Worm (Caenorhabditis elegans): ENCODE data around the gene W07G1.1.

W07G1.1 gene

DNA sequence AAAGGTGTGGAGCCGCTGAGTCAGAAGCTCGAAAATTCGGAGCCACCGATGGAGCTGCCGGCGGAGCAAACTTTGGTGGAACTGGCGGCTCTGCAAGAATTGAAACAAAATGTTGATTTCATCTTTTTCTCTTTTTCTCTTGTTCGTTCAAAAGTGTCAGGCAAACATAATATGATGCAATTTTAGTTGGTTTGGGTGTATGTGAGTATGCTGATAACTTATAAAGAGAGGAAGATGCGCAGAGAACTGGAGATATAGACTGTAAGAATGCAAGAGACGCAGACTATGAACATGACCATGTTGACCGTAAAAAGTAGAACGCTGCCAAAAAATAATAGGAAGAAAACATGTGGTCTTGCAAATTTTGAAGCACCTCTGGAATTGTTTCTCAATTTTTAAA lies 14.6 kb upstream of the W07G1.1 start:
- TF ChIP-seq mls-2 (tag; optimal IDR thresholded peaks at IDR 0.05) (no peak), nhr-237 (tag; optimal IDR thresholded peaks at IDR 0.05) (no peak), nhr-28 (tag; optimal IDR thresholded peaks at IDR 0.05) (no peak), sptf-1 (tag; optimal IDR thresholded peaks at IDR 0.05) (no peak), cnd-1 (tag; optimal IDR thresholded peaks at IDR 0.05) (no peak), snpc-4 (tag; optimal IDR thresholded peaks at IDR 0.05) (no peak), nhr-76 (tag; optimal IDR thresholded peaks at IDR 0.05) (no peak), pha-4 (tag; optimal IDR thresholded peaks at IDR 0.05) (no peak), lin-32 (GFP tag; optimal IDR thresholded peaks at IDR 0.05) (no peak), ces-1 (GFP tag; optimal IDR thresholded peaks at IDR 0.05) (no peak), unc-62 (GFP tag; optimal IDR thresholded peaks at IDR 0.05) (no peak), tbx-8 (GFP tag; optimal IDR thresholded peaks at IDR 0.05) (no peak), bed-3 (GFP tag; optimal IDR thresholded peaks at IDR 0.05) (no peak), unc-39 (tag; optimal IDR thresholded peaks at IDR 0.05) (no peak), lsy-2 (tag; optimal IDR thresholded peaks at IDR 0.05) (no peak), ceh-39 (tag; optimal IDR thresholded peaks at IDR 0.05) (no peak), ceh-43 (GFP tag; optimal IDR thresholded peaks at IDR 0.05) (no peak), elt-1 (tag; optimal IDR thresholded peaks at IDR 0.05; ENCODE audit: borderline replicate concordance, insufficient read depth) (no peak)

DNA sequence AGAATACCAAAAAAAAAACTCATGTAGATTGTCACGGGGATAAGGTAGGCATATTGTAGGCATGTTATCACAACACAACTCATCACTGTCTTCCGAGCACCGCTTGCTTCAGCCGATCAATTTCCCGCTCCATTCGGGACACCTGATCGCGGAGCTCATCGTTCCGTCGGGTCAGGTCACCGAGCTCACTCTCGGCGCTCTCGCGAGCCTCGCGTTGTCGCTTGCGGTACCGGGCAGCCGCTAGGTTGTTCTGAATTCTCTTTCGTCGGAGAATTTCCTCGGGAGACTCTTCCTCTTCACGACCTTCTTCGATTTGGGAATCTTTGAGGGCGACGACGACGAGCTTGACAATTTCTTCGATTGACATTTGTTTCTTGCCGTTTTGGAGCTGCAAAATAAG lies 12.6 kb upstream of the W07G1.1 start:
- no peak for TF ChIP-seq ceh-83 (GFP tag; optimal IDR thresholded peaks at IDR 0.05)
- TF ChIP-seq bed-3 (GFP tag; optimal IDR thresholded peaks at IDR 0.05) = no peak
- no peak for TF ChIP-seq ham-2 (GFP tag; optimal IDR thresholded peaks at IDR 0.05)
- no peak for TF ChIP-seq ceh-43 (GFP tag; optimal IDR thresholded peaks at IDR 0.05)
- TF ChIP-seq unc-62 (GFP tag; optimal IDR thresholded peaks at IDR 0.05) = no peak
- no peak for TF ChIP-seq nhr-2 (tag; optimal IDR thresholded peaks at IDR 0.05)
- no peak for TF ChIP-seq ztf-11 (tag; optimal IDR thresholded peaks at IDR 0.05)
- no peak for TF ChIP-seq sptf-1 (tag; optimal IDR thresholded peaks at IDR 0.05)
- TF ChIP-seq nhr-12 (tag; optimal IDR thresholded peaks at IDR 0.05) = no peak
- TF ChIP-seq drap-1 (GFP tag; optimal IDR thresholded peaks at IDR 0.05) = no peak
- TF ChIP-seq mls-2 (tag; optimal IDR thresholded peaks at IDR 0.05) = no peak
- no peak for TF ChIP-seq cnd-1 (tag; optimal IDR thresholded peaks at IDR 0.05)
- no peak for TF ChIP-seq unc-120 (tag; optimal IDR thresholded peaks at IDR 0.05; ENCODE audit: poor library complexity, severe bottlenecking)
- TF ChIP-seq elt-3 (tag; optimal IDR thresholded peaks at IDR 0.05) = no peak
- no peak for TF ChIP-seq lin-13 (tag; optimal IDR thresholded peaks at IDR 0.05)
- no peak for TF ChIP-seq ceh-39 (tag; optimal IDR thresholded peaks at IDR 0.05)
- no peak for TF ChIP-seq lin-32 (GFP tag; optimal IDR thresholded peaks at IDR 0.05)
- TF ChIP-seq flh-1 (GFP tag; optimal IDR thresholded peaks at IDR 0.05) = no peak
- no peak for TF ChIP-seq lsy-2 (tag; optimal IDR thresholded peaks at IDR 0.05)

DNA sequence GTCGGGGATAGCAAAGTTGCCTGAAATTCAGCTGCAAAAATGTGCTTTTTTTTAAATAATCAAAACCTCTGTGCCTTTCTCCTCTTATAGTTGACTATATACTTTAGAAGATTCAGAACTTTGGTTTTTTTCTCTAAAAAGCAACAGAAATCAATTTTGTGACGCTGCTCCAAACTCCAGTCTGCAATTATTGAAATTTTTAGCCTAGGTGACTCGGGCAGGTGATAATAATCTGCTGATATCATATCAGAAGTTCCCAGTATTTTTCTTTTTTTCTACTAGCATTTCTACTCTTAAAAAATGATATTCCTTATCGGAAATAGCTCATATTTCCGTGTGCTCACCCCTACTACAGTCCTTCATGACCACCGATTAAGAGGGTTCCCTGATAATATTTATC lies 9.9 kb upstream of the W07G1.1 start, which contains the start of gene sre-44:
TSS of gene sre-44 (plus strand) at position 301 of the 400 bp plus-strand sequence.
- no peak for TF ChIP-seq ztf-11 (tag; optimal IDR thresholded peaks at IDR 0.05)

DNA sequence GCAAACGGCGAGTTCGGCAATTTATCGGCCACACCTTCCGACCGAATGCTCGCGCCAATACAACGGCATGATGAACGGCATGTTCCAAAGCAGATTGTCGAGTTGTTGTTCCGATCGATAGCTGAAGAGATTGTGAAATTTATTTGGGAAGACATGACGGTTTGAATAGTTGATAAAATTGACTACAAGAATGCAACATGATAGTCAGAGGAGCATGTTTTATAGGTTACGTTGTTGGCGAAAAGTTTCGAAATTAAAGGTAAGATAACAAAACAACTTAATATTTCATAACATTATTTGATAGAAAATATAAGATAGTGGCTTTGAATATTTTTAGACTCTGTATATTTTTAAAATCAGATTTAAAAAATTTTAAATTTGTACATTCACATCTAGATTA lies 6.1 kb upstream of the W07G1.1 start:
- no peak for TF ChIP-seq unc-120 (tag; optimal IDR thresholded peaks at IDR 0.05; ENCODE audit: poor library complexity, severe bottlenecking)
- TF ChIP-seq ceh-83 (GFP tag; optimal IDR thresholded peaks at IDR 0.05) = no peak

DNA sequence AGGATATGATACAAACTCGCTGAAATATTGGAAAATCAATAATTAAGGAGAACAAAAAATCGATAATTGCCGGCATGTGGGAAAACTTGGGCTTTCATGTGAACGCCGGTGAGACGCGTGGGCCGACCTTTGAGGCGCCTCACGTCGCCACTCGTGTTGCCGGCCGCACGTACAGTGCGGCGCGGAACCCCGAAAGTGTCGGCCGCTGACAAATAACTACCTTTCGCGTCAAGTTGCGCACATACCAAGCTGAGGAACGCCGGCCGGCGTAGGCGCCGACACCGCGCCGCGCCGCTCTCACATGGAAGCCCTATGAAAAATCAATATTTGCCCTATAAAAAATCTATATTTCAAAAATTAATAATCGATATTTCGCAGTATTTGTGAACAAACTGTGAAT lies 1.1 kb downstream of the W07G1.1 start:
- TF ChIP-seq nhr-76 (tag; optimal IDR thresholded peaks at IDR 0.05) (no peak), unc-62 (GFP tag; optimal IDR thresholded peaks at IDR 0.05) (no peak), pha-4 (tag; optimal IDR thresholded peaks at IDR 0.05) (no peak), flh-1 (GFP tag; optimal IDR thresholded peaks at IDR 0.05) (no peak), tbx-8 (GFP tag; optimal IDR thresholded peaks at IDR 0.05) (no peak), cnd-1 (tag; optimal IDR thresholded peaks at IDR 0.05) (no peak), mep-1 (tag; optimal IDR thresholded peaks at IDR 0.05) (no peak), ceh-39 (tag; optimal IDR thresholded peaks at IDR 0.05) (no peak), blmp-1 (tag; optimal IDR thresholded peaks at IDR 0.05) (no peak), unc-39 (tag; optimal IDR thresholded peaks at IDR 0.05) (no peak), nhr-237 (tag; optimal IDR thresholded peaks at IDR 0.05) (no peak), nhr-28 (tag; optimal IDR thresholded peaks at IDR 0.05) (no peak)

DNA sequence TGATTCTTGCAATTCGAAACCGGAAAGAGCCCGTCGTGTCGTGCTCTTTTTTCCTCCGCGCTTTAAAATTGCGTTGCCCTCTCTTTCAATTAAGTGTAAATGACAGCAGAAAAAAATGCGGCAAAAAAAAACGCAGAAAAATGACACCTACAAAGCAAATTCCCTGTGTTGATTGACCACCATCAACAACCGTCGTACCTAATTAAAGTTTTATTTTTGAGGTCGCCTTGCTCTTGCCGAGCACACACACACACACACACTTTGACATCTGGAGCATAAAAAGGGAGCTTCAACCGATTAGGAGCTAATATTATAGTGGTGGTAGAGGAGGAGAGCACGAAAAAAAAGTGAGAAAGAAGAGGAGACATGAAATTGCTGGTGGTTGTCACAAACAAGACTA lies 3.5 kb downstream of the W07G1.1 start:
- no peak for TF ChIP-seq sptf-1 (tag; optimal IDR thresholded peaks at IDR 0.05)
- TF ChIP-seq ceh-83 (GFP tag; optimal IDR thresholded peaks at IDR 0.05) = no peak
- no peak for TF ChIP-seq bed-3 (GFP tag; optimal IDR thresholded peaks at IDR 0.05)
- TF ChIP-seq ces-1 (GFP tag; optimal IDR thresholded peaks at IDR 0.05) = no peak
- no peak for TF ChIP-seq ztf-11 (tag; optimal IDR thresholded peaks at IDR 0.05)
- TF ChIP-seq ceh-39 (tag; optimal IDR thresholded peaks at IDR 0.05) = no peak
- no peak for TF ChIP-seq mls-2 (tag; optimal IDR thresholded peaks at IDR 0.05)
- TF ChIP-seq nhr-76 (tag; optimal IDR thresholded peaks at IDR 0.05) = no peak
- no peak for TF ChIP-seq M03D4.4 (tag; optimal IDR thresholded peaks at IDR 0.05)
- TF ChIP-seq ceh-43 (GFP tag; optimal IDR thresholded peaks at IDR 0.05) = no peak
- TF ChIP-seq snpc-4 (tag; optimal IDR thresholded peaks at IDR 0.05) = no peak
- TF ChIP-seq drap-1 (GFP tag; optimal IDR thresholded peaks at IDR 0.05) = no peak
- TF ChIP-seq zip-8 (tag; optimal IDR thresholded peaks at IDR 0.05) = no peak
- TF ChIP-seq ham-2 (GFP tag; optimal IDR thresholded peaks at IDR 0.05) = no peak
- no peak for TF ChIP-seq sem-2 (GFP tag; optimal IDR thresholded peaks at IDR 0.05)
- TF ChIP-seq unc-120 (tag; optimal IDR thresholded peaks at IDR 0.05; ENCODE audit: poor library complexity, severe bottlenecking) = no peak
- TF ChIP-seq nhr-12 (tag; optimal IDR thresholded peaks at IDR 0.05) = no peak
- TF ChIP-seq lin-32 (GFP tag; optimal IDR thresholded peaks at IDR 0.05) = no peak
- no peak for TF ChIP-seq lin-13 (tag; optimal IDR thresholded peaks at IDR 0.05)
- no peak for TF ChIP-seq flh-1 (GFP tag; optimal IDR thresholded peaks at IDR 0.05)
